Fruit fly (Drosophila melanogaster) whole organism, adult: ENCODE results near the gene dlp.

Experiments
- CG12768 ChIP-seq: fragments of 200-800 bp; sonication (Bioruptor generic); optimal IDR thresholded peaks from 2 replicates; lab custom pipeline; 2017; ENCODE audit warnings: missing biosample characterization, missing genetic modification characterization, mild to moderate bottlenecking, moderate library complexity, missing genetic modification reagents
- CG33017 ChIP-seq: fragments of 200-800 bp; sonication (Bioruptor generic); optimal IDR thresholded peaks from 2 replicates; lab custom pipeline; 2018; ENCODE audit warnings: missing biosample characterization, mild to moderate bottlenecking, missing genetic modification characterization, moderate library complexity
- CG7101 ChIP-seq: fragments of 200-800 bp; sonication (Bioruptor generic); optimal IDR thresholded peaks from 2 replicates; lab custom pipeline; 2018; ENCODE audit warnings: missing biosample characterization, mild to moderate bottlenecking, missing genetic modification characterization, moderate library complexity
- Clk ChIP-seq: fragments of 200-800 bp; sonication (Bioruptor generic); optimal IDR thresholded peaks from 2 replicates; lab custom pipeline; 2017; ENCODE audit warnings: missing biosample characterization, missing genetic modification characterization
- Crg-1 ChIP-seq: fragments of 200-800 bp; sonication (Bioruptor generic); optimal IDR thresholded peaks from 2 replicates; lab custom pipeline; 2016; ENCODE audit warnings: missing biosample characterization, missing genetic modification characterization
- Mnt ChIP-seq: fragments of 200-800 bp; sonication (Bioruptor generic); optimal IDR thresholded peaks from 2 replicates; lab custom pipeline; 2016; ENCODE audit warnings: missing biosample characterization, mild to moderate bottlenecking, missing genetic modification characterization
- bab1 ChIP-seq: fragments of 200-800 bp; sonication (Bioruptor generic); optimal IDR thresholded peaks from 3 replicates; lab custom pipeline; 2019; ENCODE audit warnings: missing biosample characterization, mild to moderate bottlenecking, missing genetic modification characterization, moderate library complexity
- cnc ChIP-seq, 2 experiments: fragments of >200 bp; optimal IDR thresholded peaks; 2 replicates each; lab custom pipeline; 2017
- kay ChIP-seq: fragments of 200-800 bp; sonication (Bioruptor generic); peaks from one replicate; lab custom pipeline; 2016; ENCODE audit warnings: missing biosample characterization, missing genetic modification characterization, borderline replicate concordance
- ovo ChIP-seq: fragments of 200-800 bp; sonication (Bioruptor generic); optimal IDR thresholded peaks from 2 replicates; lab custom pipeline; 2016; ENCODE audit warnings: missing biosample characterization, missing genetic modification characterization
- pad ChIP-seq: fragments of 200-800 bp; sonication (Bioruptor generic); optimal IDR thresholded peaks from 3 replicates; lab custom pipeline; 2017; ENCODE audit warnings: missing biosample characterization, missing genetic modification characterization, mild to moderate bottlenecking, moderate library complexity, missing genetic modification reagents
- toe ChIP-seq: fragments of 200-800 bp; sonication (Bioruptor generic); optimal IDR thresholded peaks from 2 replicates; lab custom pipeline; 2016; ENCODE audit warnings: missing biosample characterization, missing genetic modification characterization

DNA sequence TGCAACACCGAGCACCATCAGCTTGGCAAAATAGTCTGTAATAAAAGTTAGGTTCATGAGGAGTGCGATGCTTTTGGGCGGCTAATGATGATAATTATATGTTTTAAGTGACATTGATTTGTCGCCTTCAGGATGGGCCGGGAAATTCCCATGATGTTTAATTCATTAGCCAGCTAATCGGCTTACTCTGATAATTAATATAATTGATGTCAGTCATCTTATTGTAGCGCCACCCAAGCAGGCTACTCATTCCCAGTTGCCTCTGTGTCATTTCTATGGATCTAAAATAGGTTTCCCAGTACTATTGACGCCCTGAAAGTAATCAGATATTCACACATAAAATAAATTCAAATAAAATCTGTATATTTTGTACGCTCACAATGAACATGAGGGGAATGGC, 72.8 kb downstream of the dlp start, which contains the start of gene CG13476:
- no peak for TF ChIP-seq cnc (optimal IDR thresholded peaks at IDR 0.05; lab: Kevin White, UChicago)
- peak; percentile 64 for TF ChIP-seq kay (GFP tag; lab: Kevin White, UChicago)
- TF ChIP-seq bab1 (GFP tag; lab: Kevin White, UChicago): no peak
- TF ChIP-seq Clk (GFP tag; lab: Kevin White, UChicago): no peak
- TF ChIP-seq Crg-1: no peak
- TF ChIP-seq toe (GFP tag; lab: Kevin White, UChicago): no peak
- TF ChIP-seq Mnt (GFP tag; lab: Kevin White, UChicago): no peak
- no peak for TF ChIP-seq CG33017 (tag; lab: Kevin White, UChicago)
- no peak for TF ChIP-seq CG7101 (tag; lab: Kevin White, UChicago)
- no peak for TF ChIP-seq pad (GFP tag; lab: Kevin White, UChicago)
- TF ChIP-seq ovo (GFP tag; lab: Kevin White, UChicago): no peak
- no peak for TF ChIP-seq CG12768
